Worm (Caenorhabditis elegans) whole organism, L1 larva: ENCODE measurements around the gene sptl-3.

Experiments
- elt-3 ChIP-seq, 6 experiments: fragments of 150-350 bp in 1 of 6; sonication (generic microtip); optimal IDR thresholded peaks; 2 replicates each; lab custom pipeline; 2017 to 2018; ENCODE audit warnings: missing biosample characterization in 6 of 6, missing genetic modification characterization in 6 of 6, inconsistent platforms in 1 of 6
- fos-1 ChIP-seq: fragments of 150-350 bp; optimal IDR thresholded peaks from 2 replicates; lab custom pipeline; 2014; ENCODE audit warnings: missing biosample characterization, missing genetic modification characterization
- hlh-17 ChIP-seq: fragments of 200-800 bp; sonication (Bioruptor generic); optimal IDR thresholded peaks from 2 replicates; lab custom pipeline; 2018; ENCODE audit warnings: missing genetic modification characterization, mild to moderate bottlenecking, missing compliant biosample characterization, moderate library complexity, borderline replicate concordance
- lsy-2 ChIP-seq, 2 experiments: fragments of 150-350 bp; optimal IDR thresholded peaks; 2 replicates each; lab custom pipeline; 2014; ENCODE audit warnings: missing biosample characterization in 2 of 2, missing genetic modification characterization in 2 of 2
- nhr-237 ChIP-seq: fragments of 150-350 bp; optimal IDR thresholded peaks from 2 replicates; lab custom pipeline; 2014; ENCODE audit warnings: missing biosample characterization, missing genetic modification characterization
- nhr-77 ChIP-seq: fragments of 150-350 bp; optimal IDR thresholded peaks from 2 replicates; lab custom pipeline; 2014; ENCODE audit warnings: missing biosample characterization, missing genetic modification characterization
- pax-3 ChIP-seq: fragments of 200-800 bp; sonication (Bioruptor generic); optimal IDR thresholded peaks from 2 replicates; lab custom pipeline; 2018; ENCODE audit warnings: mild to moderate bottlenecking, missing genetic modification characterization, moderate library complexity, missing compliant biosample characterization
- rnt-1 ChIP-seq: sonication (generic microtip); optimal IDR thresholded peaks from 2 replicates; lab custom pipeline; 2016; ENCODE audit warnings: mild to moderate bottlenecking, missing genetic modification characterization, moderate library complexity, missing compliant biosample characterization
- snpc-4 ChIP-seq: fragments of 150-350 bp; optimal IDR thresholded peaks from 2 replicates; lab custom pipeline; 2014; ENCODE audit warnings: missing biosample characterization, missing genetic modification characterization
- sptf-1 ChIP-seq: fragments of 150-350 bp; optimal IDR thresholded peaks from 2 replicates; lab custom pipeline; 2014; ENCODE audit warnings: missing biosample characterization, missing genetic modification characterization
- tbx-2 ChIP-seq: sonication (generic microtip); optimal IDR thresholded peaks from 2 replicates; lab custom pipeline; 2016; ENCODE audit warnings: missing genetic modification characterization, missing compliant biosample characterization
- zag-1 ChIP-seq: fragments of 150-350 bp; optimal IDR thresholded peaks from 2 replicates; lab custom pipeline; 2014; ENCODE audit warnings: missing biosample characterization, missing genetic modification characterization
- ztf-4 ChIP-seq: fragments of 150-350 bp; optimal IDR thresholded peaks from 2 replicates; lab custom pipeline; 2014; ENCODE audit warnings: missing biosample characterization, missing genetic modification characterization

DNA sequence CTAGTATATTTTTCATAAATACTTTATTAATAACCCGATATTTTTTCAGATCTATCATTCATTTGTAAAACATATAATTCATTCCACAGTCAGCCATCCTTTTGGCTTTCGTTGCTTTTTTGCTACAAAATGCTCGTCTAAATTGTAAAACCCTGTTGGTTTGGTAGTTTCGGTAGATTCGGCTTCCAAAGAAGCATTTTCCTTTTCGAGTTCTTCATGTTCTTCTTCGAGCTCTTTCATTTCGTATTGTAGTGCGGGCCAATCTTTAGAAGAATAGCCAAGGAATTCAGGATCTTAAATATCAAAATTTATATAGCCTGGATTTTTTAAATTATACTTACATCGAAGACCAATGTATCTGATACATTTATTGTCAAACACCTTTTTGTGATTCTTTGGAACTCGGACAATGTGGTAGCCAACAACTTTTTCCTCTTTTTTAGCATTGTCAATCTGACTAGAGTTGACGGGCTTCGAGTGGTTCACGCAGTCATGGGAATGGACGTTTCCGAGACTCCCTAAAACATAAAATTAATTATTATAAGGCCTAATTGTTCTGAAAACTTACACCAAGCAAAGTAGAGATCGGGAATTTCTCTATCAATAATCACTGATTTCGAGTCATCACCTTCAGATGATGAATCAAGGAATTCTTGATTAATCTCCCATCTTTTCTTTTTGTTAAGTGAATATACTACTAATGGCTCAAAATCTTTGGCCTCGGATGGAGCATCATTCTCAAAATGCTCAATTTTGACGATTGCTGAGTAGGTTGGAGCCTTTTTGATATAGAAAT, 15.2 kb downstream of the sptl-3 start:
- TF ChIP-seq nhr-237 = no peak
- no peak for TF ChIP-seq ztf-4 (tag; lab: Kevin White, UChicago)
- TF ChIP-seq pax-3 (tag; lab: Kevin White, UChicago) = peak; percentile 61
- TF ChIP-seq rnt-1 (tag; lab: Kevin White, UChicago) = no peak
- no peak for TF ChIP-seq zag-1 (tag; lab: Kevin White, UChicago)
- TF ChIP-seq lsy-2 (tag; optimal IDR thresholded peaks at IDR 0.05; lab: Kevin White, UChicago) = no peak
- TF ChIP-seq sptf-1 (tag; lab: Kevin White, UChicago) = no peak
- TF ChIP-seq tbx-2 = no peak
- no peak for TF ChIP-seq snpc-4 (tag; lab: Kevin White, UChicago)
- TF ChIP-seq fos-1 = no peak
- TF ChIP-seq nhr-77 (tag; lab: Kevin White, UChicago) = no peak
- TF ChIP-seq hlh-17 (GFP tag; lab: Kevin White, UChicago) = no peak
- TF ChIP-seq elt-3 (tag; optimal IDR thresholded peaks at IDR 0.05; lab: Kevin White, UChicago) = peak in 1 of 6 experiments; percentile 6
